Worm (Caenorhabditis elegans): ENCODE results near the gene R07E5.4.

- TF ChIP-seq dao-5 (tag; optimal IDR thresholded peaks at IDR 0.05) = no peak
- TF ChIP-seq him-1 (tag; optimal IDR thresholded peaks at IDR 0.05) = no peak
Measured at ce11 chrIII:4359208-4359607, 35.4 kb upstream of the R07E5.4 start.
